Worm (Caenorhabditis elegans): ENCODE results near the gene nhr-227.

- TF ChIP-seq him-1 (tag; optimal IDR thresholded peaks at IDR 0.05), result no peak
- TF ChIP-seq W03F9.2 (tag; optimal IDR thresholded peaks at IDR 0.05), result no peak
These were observed 9.3 kb downstream of the nhr-227 start, which contains the start of gene nhr-226 for ce11 chrV:2294577-2294976.
